Fruit fly (Drosophila melanogaster): Measurements from ENCODE around the gene CG14265.

CG14265 gene

DNA sequence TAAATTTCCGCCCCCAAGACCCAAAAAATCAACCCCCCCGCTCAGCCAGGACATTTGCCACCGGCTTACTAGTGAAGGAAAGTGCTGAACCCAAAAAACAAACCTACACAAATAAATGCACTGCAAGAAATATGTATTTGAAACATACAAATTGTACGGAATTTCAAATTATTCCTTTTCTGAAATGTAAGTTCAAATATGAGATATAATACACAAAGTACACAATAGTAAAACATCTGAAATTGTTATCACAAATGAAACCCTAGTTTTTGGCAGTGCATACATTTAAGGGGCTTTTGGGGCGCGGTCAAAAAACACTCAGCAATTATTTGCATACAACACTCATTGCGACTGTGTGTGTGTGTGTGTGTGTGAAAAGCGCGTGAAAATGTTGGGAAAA is 42.7 kb downstream of the CG14265 start (continued):
- TF ChIP-seq tio (GFP tag; optimal IDR thresholded peaks at IDR 0.05) (peak; percentile 9), CG11504 (tag; optimal IDR thresholded peaks at IDR 0.05) (peak; percentile 56), Vsx1 (GFP tag; optimal IDR thresholded peaks at IDR 0.05) (no peak), CG15073 (GFP tag; optimal IDR thresholded peaks at IDR 0.05) (no peak), pita (GFP tag; optimal IDR thresholded peaks at IDR 0.05) (no peak), HLH3B (GFP tag; IDR thresholded peaks at IDR 0.05) (0 out of 2 replicates have a peak, but pooled peaks have one; percentile 31), D19A (tag; optimal IDR thresholded peaks at IDR 0.05) (no peak), Dbx (GFP tag; IDR thresholded peaks at IDR 0.05) (no peak), tgo (GFP tag; IDR thresholded peaks at IDR 0.05) (peak; percentile 16; the same call in 1 of the 3 replicates), Hmr (GFP tag; optimal IDR thresholded peaks at IDR 0.05) (peak; percentile 25), knrl (GFP tag; IDR thresholded peaks at IDR 0.05; ENCODE audit: partially characterized antibody) (no peak), fd96Cb (tag; optimal IDR thresholded peaks at IDR 0.05) (peak; percentile 28), Chrac-16 (GFP tag; optimal IDR thresholded peaks at IDR 0.05) (peak; percentile 3), Hsf (GFP tag; optimal IDR thresholded peaks at IDR 0.05) (peak; percentile 39), CG1792 (GFP tag; optimal IDR thresholded peaks at IDR 0.05) (no peak), amos (GFP tag; IDR thresholded peaks at IDR 0.05; ENCODE audit: partially characterized antibody) (no peak), CG15269 (tag; optimal IDR thresholded peaks at IDR 0.05) (peak; percentile 34), CG32532 (GFP tag; IDR thresholded peaks at IDR 0.05) (peak; percentile 45; the same call in 1 of the 2 replicates), CG10321 (GFP tag; IDR thresholded peaks at IDR 0.05) (no peak), CG18476 (GFP tag; optimal IDR thresholded peaks at IDR 0.05) (no peak), luna (GFP tag; optimal IDR thresholded peaks at IDR 0.05) (no peak), vvl (GFP tag; IDR thresholded peaks at IDR 0.05) (peak; percentile 61; the same call in 1 of the 2 replicates), chm (GFP tag; IDR thresholded peaks at IDR 0.05) (no peak), zf30C (GFP tag; optimal IDR thresholded peaks at IDR 0.05) (peak; percentile 8), Xbp1 (GFP tag; optimal IDR thresholded peaks at IDR 0.05) (peak; percentile 36), CG4854 (GFP tag; optimal IDR thresholded peaks at IDR 0.05) (no peak), CG14050 (GFP tag; IDR thresholded peaks at IDR 0.05) (no peak; the same call in 2 of the 3 replicates), corto (GFP tag; optimal IDR thresholded peaks at IDR 0.05) (no peak), bsh (GFP tag; optimal IDR thresholded peaks at IDR 0.05) (peak in 1 of 2 experiments; percentile 30), CG6791 (GFP tag; IDR thresholded peaks at IDR 0.05; ENCODE audit: partially characterized antibody) (no peak), gcm2 (GFP tag; optimal IDR thresholded peaks at IDR 0.05) (no peak), btn (GFP tag; optimal IDR thresholded peaks at IDR 0.05) (no peak), bab2 (GFP tag; optimal IDR thresholded peaks at IDR 0.05) (peak; percentile 27), Usf (GFP tag; optimal IDR thresholded peaks at IDR 0.05) (no peak), Dref (GFP tag; IDR thresholded peaks at IDR 0.05) (no peak), CG17612 (GFP tag; IDR thresholded peaks at IDR 0.05) (no peak), CG12236 (GFP tag; optimal IDR thresholded peaks at IDR 0.05) (no peak), Fer2 (tag; optimal IDR thresholded peaks at IDR 0.05) (no peak), eve (GFP tag; optimal IDR thresholded peaks at IDR 0.05) (peak in 1 of 2 experiments; percentile 57), CG32772 (GFP tag; IDR thresholded peaks at IDR 0.05) (0 out of 2 replicates have a peak, but pooled peaks have one; percentile 16), pan (optimal IDR thresholded peaks at IDR 0.05) (no peak), pan (GFP tag; optimal IDR thresholded peaks at IDR 0.05 in 1 of 2, IDR thresholded peaks at IDR 0.05 in 1 of 2) (peak in 1 of 2 experiments; percentile 27), HmgD (GFP tag; optimal IDR thresholded peaks at IDR 0.05) (no peak), Rfx (GFP tag; IDR thresholded peaks at IDR 0.05) (peak; percentile 41; the same call in 1 of the 2 replicates), CG10654 (GFP tag; optimal IDR thresholded peaks at IDR 0.05) (no peak), row (GFP tag; IDR thresholded peaks at IDR 0.05) (peak; percentile 52), sr (GFP tag; IDR thresholded peaks at IDR 0.05) (no peak), tll (GFP tag; optimal IDR thresholded peaks at IDR 0.05) (no peak), CG2678 (tag; optimal IDR thresholded peaks at IDR 0.05) (peak; percentile 52), ranshi (GFP tag; IDR thresholded peaks at IDR 0.05) (peak; percentile 12; the same call in 1 of the 2 replicates)
